Worm (Caenorhabditis elegans): ENCODE measurements around the gene egl-45.

DNA sequence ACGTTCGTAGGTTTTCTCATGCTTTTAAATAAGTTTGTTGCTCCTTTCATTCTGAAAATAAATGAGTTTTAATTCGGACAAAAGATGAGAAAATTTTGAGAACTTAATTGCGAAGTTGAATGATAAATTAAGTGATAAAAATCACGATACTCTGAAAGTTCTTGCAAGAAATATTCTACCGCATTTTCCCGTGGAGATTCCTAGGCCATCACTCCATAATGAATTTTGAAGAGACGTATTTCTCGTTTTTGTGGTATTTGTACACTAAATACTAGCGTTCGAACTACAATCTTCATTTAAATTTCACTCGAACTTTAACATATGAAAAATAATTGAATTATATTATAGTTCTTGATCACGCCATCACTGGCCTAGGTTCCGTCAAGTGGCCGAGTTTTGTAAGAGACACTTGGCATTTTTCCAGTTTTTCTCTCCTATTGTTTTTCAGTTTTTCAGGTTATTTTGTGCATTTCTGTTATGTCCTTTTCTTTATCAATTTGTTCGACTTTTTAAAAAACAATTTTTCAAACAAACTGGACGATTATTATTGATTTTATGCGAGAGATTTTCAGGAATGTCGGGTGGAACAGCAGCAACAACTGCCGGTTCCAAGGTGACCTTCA is 30.1 kb upstream of the egl-45 start, which contains the start of the genes coq-5 and ufm-1:
- no peak for TF ChIP-seq snpc-4 (tag; optimal IDR thresholded peaks at IDR 0.05)
- no peak for TF ChIP-seq M03D4.4 (tag; optimal IDR thresholded peaks at IDR 0.05)
